Worm (Caenorhabditis elegans): ENCODE data around the gene srh-35.

srh-35 gene

DNA sequence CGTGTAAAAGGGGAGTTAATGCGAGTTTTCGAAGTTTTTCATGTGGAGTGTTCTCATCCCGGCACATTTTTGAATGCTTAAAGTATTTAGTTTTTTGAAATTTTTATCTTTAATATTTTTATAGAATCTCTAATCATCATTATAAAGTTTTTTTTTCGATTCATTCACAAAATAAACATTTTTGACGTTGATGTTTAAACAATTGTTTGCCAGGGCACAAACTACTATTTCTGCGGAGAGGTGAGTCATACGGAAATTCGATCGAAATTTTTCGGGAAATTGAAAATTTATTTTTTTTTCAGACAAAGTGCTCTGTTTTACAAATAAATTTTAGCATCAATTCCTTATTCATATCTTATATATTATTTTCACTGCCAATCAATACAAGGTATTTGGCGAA lies 4.5 kb upstream of the srh-35 start, which contains the start of gene nhr-98:
Gene nhr-98 (plus strand): TSS at position 301 of the 400 bp plus-strand sequence.
- TF ChIP-seq mep-1 (tag; optimal IDR thresholded peaks at IDR 0.05) (no peak), unc-62 (GFP tag; optimal IDR thresholded peaks at IDR 0.05) (no peak), sptf-1 (tag; optimal IDR thresholded peaks at IDR 0.05) (no peak), blmp-1 (tag; optimal IDR thresholded peaks at IDR 0.05) (no peak), hlh-1 (tag; optimal IDR thresholded peaks at IDR 0.05) (no peak), mls-2 (tag; optimal IDR thresholded peaks at IDR 0.05) (no peak), snpc-4 (tag; optimal IDR thresholded peaks at IDR 0.05) (no peak), elt-3 (tag; optimal IDR thresholded peaks at IDR 0.05) (no peak), tbx-8 (GFP tag; optimal IDR thresholded peaks at IDR 0.05) (no peak), ceh-43 (GFP tag; optimal IDR thresholded peaks at IDR 0.05) (no peak), cnd-1 (tag; optimal IDR thresholded peaks at IDR 0.05) (no peak), elt-1 (tag; optimal IDR thresholded peaks at IDR 0.05; ENCODE audit: borderline replicate concordance, insufficient read depth) (no peak), ztf-11 (tag; optimal IDR thresholded peaks at IDR 0.05) (no peak), nhr-12 (tag; optimal IDR thresholded peaks at IDR 0.05) (no peak), nhr-2 (tag; optimal IDR thresholded peaks at IDR 0.05) (no peak)

DNA sequence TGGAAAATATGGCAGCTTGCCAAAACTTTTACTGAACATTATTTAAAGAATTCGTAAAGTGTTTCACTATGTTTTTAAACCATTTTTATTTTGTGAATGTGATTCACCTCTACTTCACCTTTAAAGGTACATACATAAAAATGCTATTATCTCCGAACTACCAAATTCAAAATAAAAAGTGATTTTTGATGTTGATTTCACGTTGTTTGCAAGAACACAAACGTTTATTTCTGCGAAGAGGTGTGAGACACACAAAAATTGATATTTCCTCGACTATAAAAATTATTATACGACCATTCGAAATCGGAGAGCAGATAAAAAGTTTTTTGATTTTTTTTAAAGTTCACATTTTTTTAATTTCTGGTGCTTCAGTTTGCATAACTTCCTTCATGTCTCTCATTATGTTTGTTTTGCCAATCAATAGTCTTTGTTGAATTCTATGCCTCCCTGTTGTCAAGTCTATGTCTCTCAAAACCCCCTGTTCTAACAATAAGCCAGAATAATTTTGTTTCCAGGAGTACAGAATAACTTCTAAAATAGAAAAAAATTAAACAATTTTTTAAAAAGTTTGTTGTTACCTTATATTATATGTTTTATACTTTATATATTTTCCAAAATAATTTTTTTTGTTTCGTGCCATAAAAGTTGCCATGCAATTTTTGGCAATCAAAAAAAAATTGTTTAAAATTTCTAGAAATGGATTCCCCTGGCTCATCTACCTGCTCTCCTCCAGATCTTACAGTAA lies 1.9 kb upstream of the srh-35 start, which contains the start of gene nhr-123:
Gene nhr-123 (plus strand): TSS at position 695 of the 745 bp plus-strand sequence.
- TF ChIP-seq pha-4 (tag; optimal IDR thresholded peaks at IDR 0.05) (no peak), mep-1 (tag; optimal IDR thresholded peaks at IDR 0.05) (no peak), unc-120 (tag; optimal IDR thresholded peaks at IDR 0.05; ENCODE audit: poor library complexity, severe bottlenecking) (no peak), M03D4.4 (tag; optimal IDR thresholded peaks at IDR 0.05) (no peak), nhr-2 (tag; optimal IDR thresholded peaks at IDR 0.05) (no peak), ham-2 (GFP tag; optimal IDR thresholded peaks at IDR 0.05) (no peak), ztf-11 (tag; optimal IDR thresholded peaks at IDR 0.05) (no peak), drap-1 (GFP tag; optimal IDR thresholded peaks at IDR 0.05) (no peak), mls-2 (tag; optimal IDR thresholded peaks at IDR 0.05) (no peak), elt-1 (tag; optimal IDR thresholded peaks at IDR 0.05; ENCODE audit: borderline replicate concordance, insufficient read depth) (no peak)

DNA sequence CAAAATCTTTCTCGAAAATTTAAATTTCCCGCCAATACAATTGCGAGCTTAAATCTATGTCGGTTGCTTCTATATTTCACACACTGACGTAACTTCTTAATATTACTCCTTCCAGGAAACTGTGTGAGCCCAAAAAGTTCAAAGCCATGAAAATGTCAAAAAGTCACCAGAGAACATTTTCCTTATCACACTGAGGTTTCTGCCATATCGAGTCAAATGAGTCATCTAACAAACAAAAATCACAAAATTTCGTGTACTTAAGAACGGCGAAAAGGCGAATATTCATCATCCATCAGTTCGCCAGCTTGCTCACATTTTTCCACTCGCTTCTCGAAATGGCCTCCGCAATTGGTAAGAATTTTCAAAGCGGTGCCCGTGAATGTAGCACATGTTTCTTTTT lies 655 bp upstream of the srh-35 start, which contains the start of gene M02H5.8:
Gene M02H5.8 (plus strand): TSS at position 297 of the 400 bp plus-strand sequence.
- TF ChIP-seq mep-1 (tag; optimal IDR thresholded peaks at IDR 0.05) (no peak), hlh-1 (tag; optimal IDR thresholded peaks at IDR 0.05) (no peak)

DNA sequence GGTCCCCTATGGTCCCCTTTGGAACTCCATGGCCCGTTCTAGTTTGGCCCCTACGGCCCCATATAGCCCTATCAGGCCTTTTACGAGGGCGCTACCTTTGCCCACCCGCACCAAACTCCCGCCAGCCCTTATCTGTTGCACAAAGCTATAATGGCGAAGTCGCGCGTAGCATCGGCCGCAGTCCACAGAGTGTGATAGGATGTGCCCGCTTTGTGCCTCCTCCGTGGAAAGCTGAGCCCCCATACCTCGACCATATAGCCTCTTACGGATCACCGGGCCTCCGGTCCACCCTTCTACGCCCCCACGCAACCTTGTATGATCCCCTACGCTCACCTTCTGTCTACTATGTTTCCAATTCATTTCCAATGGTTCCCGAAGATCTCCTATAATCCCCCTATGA lies 2.0 kb downstream of the srh-35 start:
- TF ChIP-seq nhr-237 (tag; optimal IDR thresholded peaks at IDR 0.05) (no peak), drap-1 (GFP tag; optimal IDR thresholded peaks at IDR 0.05) (no peak), snpc-4 (tag; optimal IDR thresholded peaks at IDR 0.05) (no peak), lin-13 (tag; optimal IDR thresholded peaks at IDR 0.05) (no peak), nhr-2 (tag; optimal IDR thresholded peaks at IDR 0.05) (no peak), lin-32 (GFP tag; optimal IDR thresholded peaks at IDR 0.05) (no peak), hlh-1 (tag; optimal IDR thresholded peaks at IDR 0.05) (no peak), unc-120 (tag; optimal IDR thresholded peaks at IDR 0.05; ENCODE audit: poor library complexity, severe bottlenecking) (no peak), flh-1 (GFP tag; optimal IDR thresholded peaks at IDR 0.05) (no peak), unc-39 (tag; optimal IDR thresholded peaks at IDR 0.05) (no peak), cnd-1 (tag; optimal IDR thresholded peaks at IDR 0.05) (no peak), sptf-1 (tag; optimal IDR thresholded peaks at IDR 0.05) (no peak), blmp-1 (tag; optimal IDR thresholded peaks at IDR 0.05) (no peak), nhr-12 (tag; optimal IDR thresholded peaks at IDR 0.05) (no peak), ceh-83 (GFP tag; optimal IDR thresholded peaks at IDR 0.05) (no peak), zip-8 (tag; optimal IDR thresholded peaks at IDR 0.05) (no peak), ham-2 (GFP tag; optimal IDR thresholded peaks at IDR 0.05) (no peak)

DNA sequence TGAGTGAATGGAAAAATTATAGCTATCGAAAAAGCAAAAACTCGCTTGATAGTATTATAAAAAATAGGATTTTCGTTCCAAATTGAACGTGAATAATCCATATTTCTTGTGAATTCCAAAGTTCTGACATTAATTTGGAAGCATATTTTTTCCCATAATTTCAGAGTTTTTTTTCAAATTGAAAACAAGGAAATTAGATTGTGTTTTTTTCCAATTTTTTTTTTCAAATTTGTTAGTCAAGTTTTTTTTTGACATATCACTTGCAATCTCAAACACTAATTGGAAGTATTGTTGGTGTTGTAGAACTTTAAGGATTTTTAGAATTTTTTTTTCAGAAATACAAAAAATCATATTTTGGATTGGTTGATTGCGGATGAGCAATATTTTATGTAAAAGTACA lies 2.5 kb downstream of the srh-35 start, which contains the start of gene srh-34:
Gene srh-34 (minus strand): TSS at position 101 of the 400 bp plus-strand sequence.
- TF ChIP-seq pha-4 (tag; optimal IDR thresholded peaks at IDR 0.05) (no peak), blmp-1 (tag; optimal IDR thresholded peaks at IDR 0.05) (no peak), nhr-76 (tag; optimal IDR thresholded peaks at IDR 0.05) (no peak), ham-2 (GFP tag; optimal IDR thresholded peaks at IDR 0.05) (no peak), ceh-83 (GFP tag; optimal IDR thresholded peaks at IDR 0.05) (no peak), unc-62 (GFP tag; optimal IDR thresholded peaks at IDR 0.05) (no peak), mab-5 (tag; optimal IDR thresholded peaks at IDR 0.05) (no peak), lsy-2 (tag; optimal IDR thresholded peaks at IDR 0.05) (no peak), lin-13 (tag; optimal IDR thresholded peaks at IDR 0.05) (no peak), sem-2 (GFP tag; optimal IDR thresholded peaks at IDR 0.05) (no peak), ceh-39 (tag; optimal IDR thresholded peaks at IDR 0.05) (no peak), lin-32 (GFP tag; optimal IDR thresholded peaks at IDR 0.05) (no peak), elt-1 (tag; optimal IDR thresholded peaks at IDR 0.05; ENCODE audit: borderline replicate concordance, insufficient read depth) (no peak), unc-39 (tag; optimal IDR thresholded peaks at IDR 0.05) (no peak), hlh-1 (tag; optimal IDR thresholded peaks at IDR 0.05) (no peak), ceh-43 (GFP tag; optimal IDR thresholded peaks at IDR 0.05) (no peak), mls-2 (tag; optimal IDR thresholded peaks at IDR 0.05) (no peak), cnd-1 (tag; optimal IDR thresholded peaks at IDR 0.05) (no peak)

All from whole organism, mixed stage, embryonic.